Fruit fly (Drosophila melanogaster) whole organism, embryonic: ENCODE data around the gene CG5376.

Experiments used
- BtbVII ChIP-seq: fragments of 200-800 bp; sonication (Bioruptor generic); optimal IDR thresholded peaks from 3 replicates; lab custom pipeline; 2017; ENCODE audit warnings: missing biosample characterization, mild to moderate bottlenecking, missing genetic modification characterization
- Bteb2 ChIP-seq: fragments of 200-800 bp; sonication (Bioruptor generic); optimal IDR thresholded peaks from 2 replicates; lab custom pipeline; 2016; ENCODE audit warnings: missing biosample characterization, missing genetic modification characterization
- CG15269 ChIP-seq: fragments of 200-800 bp; sonication (Bioruptor generic); optimal IDR thresholded peaks from 2 replicates; lab custom pipeline; 2018; ENCODE audit warnings: missing biosample characterization, mild to moderate bottlenecking, missing genetic modification characterization, moderate library complexity
- CG15479 ChIP-seq: fragments of 200-800 bp; sonication (Bioruptor generic); optimal IDR thresholded peaks from 3 replicates; lab custom pipeline; 2019; ENCODE audit warnings: missing biosample characterization, mild to moderate bottlenecking, missing genetic modification characterization, moderate library complexity
- CG15514 ChIP-seq: fragments of 200-800 bp; sonication (Bioruptor generic); optimal IDR thresholded peaks from 3 replicates; lab custom pipeline; 2017; ENCODE audit warnings: missing biosample characterization, missing genetic modification characterization, mild to moderate bottlenecking, moderate library complexity, missing genetic modification reagents
- CG5953 ChIP-seq: fragments of 200-800 bp; sonication (Bioruptor generic); IDR thresholded peaks from 2 replicates; pipeline ENCODE4 v1.3.6; 2022; ENCODE audit warnings: missing biosample characterization, missing genetic modification characterization
- CG6683 ChIP-seq: fragments of 200-800 bp; sonication (Bioruptor generic); optimal IDR thresholded peaks from 2 replicates; lab custom pipeline; 2017; ENCODE audit warnings: missing biosample characterization, mild to moderate bottlenecking, missing genetic modification characterization, missing genetic modification reagents
- CG8290 ChIP-seq, 3 experiments: fragments of 200-800 bp; sonication (Bioruptor generic); optimal IDR thresholded peaks; 2 replicates each; lab custom pipeline; 2016 to 2019; ENCODE audit warnings: missing biosample characterization in 3 of 3, missing genetic modification characterization in 3 of 3, mild to moderate bottlenecking in 2 of 3, moderate library complexity in 1 of 3
- CG8478 ChIP-seq: fragments of >200 bp; optimal IDR thresholded peaks from 2 replicates; lab custom pipeline; 2018
- CG9817 ChIP-seq: fragments of 200-800 bp; sonication (Bioruptor generic); optimal IDR thresholded peaks from 2 replicates; lab custom pipeline; 2018; ENCODE audit warnings: missing biosample characterization, mild to moderate bottlenecking, missing genetic modification characterization, moderate library complexity
- CG9932 ChIP-seq: fragments of 200-800 bp; sonication (Bioruptor generic); IDR thresholded peaks from 2 replicates; pipeline ENCODE4 v1.3.6; 2022; ENCODE audit warnings: missing biosample characterization, missing genetic modification characterization
- Chrac-16 ChIP-seq: fragments of 200-800 bp; sonication (Bioruptor generic); optimal IDR thresholded peaks from 3 replicates; lab custom pipeline; 2016; ENCODE audit warnings: missing biosample characterization, missing genetic modification characterization
- Deaf1 ChIP-seq: fragments of 200-800 bp; optimal IDR thresholded peaks from 3 replicates; lab custom pipeline; 2019; ENCODE audit warnings: missing biosample characterization, mild to moderate bottlenecking, missing genetic modification characterization, moderate library complexity
- Dfd ChIP-seq, 2 experiments: fragments of >200 bp; optimal IDR thresholded peaks; 2 replicates each; lab custom pipeline; 2017; ENCODE audit warnings: missing biosample characterization in 2 of 2, missing genetic modification characterization in 2 of 2
- E2f1 ChIP-seq: fragments of 200-800 bp; sonication (Bioruptor generic); IDR thresholded peaks from 2 replicates; pipeline ENCODE4 v1.3.6; 2022; ENCODE audit warnings: missing biosample characterization, missing genetic modification characterization
- Ets65A ChIP-seq: fragments of 200-800 bp; sonication (Bioruptor generic); peaks from one replicate; lab custom pipeline; 2016; ENCODE audit warnings: missing biosample characterization, missing genetic modification characterization
- Fer1 ChIP-seq: fragments of 200-800 bp; sonication (Bioruptor generic); optimal IDR thresholded peaks from 2 replicates; lab custom pipeline; 2017; ENCODE audit warnings: missing biosample characterization, mild to moderate bottlenecking, missing genetic modification characterization
- HLH3B ChIP-seq: fragments of 200-800 bp; sonication (Bioruptor generic); IDR thresholded peaks from 2 replicates; pipeline ENCODE4 v1.3.6; 2022; ENCODE audit warnings: missing biosample characterization, missing genetic modification characterization
- HmgD ChIP-seq: fragments of 200-800 bp; sonication (Bioruptor generic); optimal IDR thresholded peaks from 3 replicates; lab custom pipeline; 2016; ENCODE audit warnings: missing biosample characterization, missing genetic modification characterization
- Hr39 ChIP-seq: fragments of >200 bp; optimal IDR thresholded peaks from 2 replicates; lab custom pipeline; 2017
- MESR4 ChIP-seq: fragments of 200-800 bp; sonication (Bioruptor generic); optimal IDR thresholded peaks from 2 replicates; lab custom pipeline; 2018; ENCODE audit warnings: missing biosample characterization, mild to moderate bottlenecking, missing genetic modification characterization, moderate library complexity
- Meics ChIP-seq: fragments of 200-800 bp; sonication (Bioruptor generic); optimal IDR thresholded peaks from 2 replicates; lab custom pipeline; 2017; ENCODE audit warnings: missing biosample characterization, mild to moderate bottlenecking, missing genetic modification characterization
- Mrtf ChIP-seq: fragments of 200-800 bp; sonication (Bioruptor generic); IDR thresholded peaks from 3 replicates; pipeline ENCODE4 v1.3.6; 2022; ENCODE audit warnings: missing biosample characterization, missing genetic modification characterization
- NK7.1 ChIP-seq: fragments of 200-800 bp; sonication (Bioruptor generic); optimal IDR thresholded peaks from 3 replicates; lab custom pipeline; 2016; ENCODE audit warnings: missing biosample characterization, missing genetic modification characterization
- Vsx1 ChIP-seq: fragments of 200-800 bp; sonication (Bioruptor generic); optimal IDR thresholded peaks from 2 replicates; lab custom pipeline; 2017; ENCODE audit warnings: missing biosample characterization, mild to moderate bottlenecking, missing genetic modification characterization, missing genetic modification reagents
- ap ChIP-seq: fragments of 200-800 bp; sonication (Bioruptor generic); IDR thresholded peaks from 2 replicates; pipeline ENCODE4 v1.3.6; 2022; ENCODE audit warnings: missing biosample characterization, missing genetic modification characterization
- ato ChIP-seq: fragments of 200-800 bp; sonication (Bioruptor generic); IDR thresholded peaks from 2 replicates; pipeline ENCODE4 v1.3.6; 2022; ENCODE audit warnings: missing biosample characterization, missing genetic modification characterization; ENCODE audit not compliant: partially characterized antibody
- chm ChIP-seq: fragments of 200-800 bp; sonication (Bioruptor generic); IDR thresholded peaks from 2 replicates; pipeline ENCODE4 v1.3.6; 2022; ENCODE audit warnings: missing biosample characterization, missing genetic modification characterization
- chn ChIP-seq: fragments of 200-800 bp; sonication (Bioruptor generic); optimal IDR thresholded peaks from 2 replicates; lab custom pipeline; 2016; ENCODE audit warnings: missing biosample characterization, missing genetic modification characterization
- crc ChIP-seq: fragments of 200-800 bp; sonication (Bioruptor generic); optimal IDR thresholded peaks from 2 replicates; lab custom pipeline; 2016; ENCODE audit warnings: missing biosample characterization, missing genetic modification characterization
- dimm ChIP-seq: fragments of 200-800 bp; sonication (Bioruptor generic); IDR thresholded peaks from 2 replicates; pipeline ENCODE4 v1.3.6; 2022; ENCODE audit warnings: missing biosample characterization, missing genetic modification characterization
- dmrt99B ChIP-seq: fragments of 200-800 bp; sonication (Bioruptor generic); optimal IDR thresholded peaks from 2 replicates; lab custom pipeline; 2018; ENCODE audit warnings: missing biosample characterization, mild to moderate bottlenecking, missing genetic modification characterization, moderate library complexity
- en ChIP-seq: fragments of 200-800 bp; sonication (Bioruptor generic); optimal IDR thresholded peaks from 2 replicates; lab custom pipeline; 2016; ENCODE audit warnings: missing biosample characterization, missing genetic modification characterization
- gce ChIP-seq: fragments of 200-800 bp; sonication (Bioruptor generic); IDR thresholded peaks from 3 replicates; pipeline ENCODE4 v1.3.6; 2022; ENCODE audit warnings: missing biosample characterization, missing genetic modification characterization
- gem ChIP-seq: fragments of 200-800 bp; sonication (Bioruptor generic); optimal IDR thresholded peaks from 2 replicates; lab custom pipeline; 2019; ENCODE audit warnings: missing biosample characterization, mild to moderate bottlenecking, missing genetic modification characterization, moderate library complexity
- hbn ChIP-seq: fragments of 200-800 bp; sonication (Bioruptor generic); IDR thresholded peaks from 2 replicates; pipeline ENCODE4 v1.3.6; 2022; ENCODE audit warnings: missing biosample characterization, missing genetic modification characterization; ENCODE audit not compliant: partially characterized antibody
- hkb ChIP-seq, 2 experiments: fragments of 200-800 bp in 1 of 2; fragments of >200 bp in 1 of 2; sonication (Bioruptor generic) in 1 of 2; IDR thresholded peaks in 1 of 2; optimal IDR thresholded peaks in 1 of 2; 2 replicates each; pipeline versions ENCODE4 v1.3.6 to Lab custom; 2017 to 2022; ENCODE audit warnings: missing biosample characterization in 1 of 2, missing genetic modification characterization in 1 of 2
- kay ChIP-seq: fragments of 200-800 bp; sonication (Bioruptor generic); optimal IDR thresholded peaks from 2 replicates; lab custom pipeline; 2016; ENCODE audit warnings: missing biosample characterization, missing genetic modification characterization
- mld ChIP-seq: fragments of 200-800 bp; sonication (Bioruptor generic); IDR thresholded peaks from 3 replicates; pipeline ENCODE4 v1.3.6; 2022; ENCODE audit warnings: missing biosample characterization, missing genetic modification characterization; ENCODE audit not compliant: partially characterized antibody
- peb ChIP-seq: fragments of 200-800 bp; sonication (Bioruptor generic); IDR thresholded peaks from 2 replicates; pipeline ENCODE4 v1.3.6; 2022; ENCODE audit warnings: missing biosample characterization, missing genetic modification characterization
- pros ChIP-seq: fragments of 200-800 bp; sonication (Bioruptor generic); optimal IDR thresholded peaks from 3 replicates; lab custom pipeline; 2019; ENCODE audit warnings: missing biosample characterization, mild to moderate bottlenecking, missing genetic modification characterization, moderate library complexity
- pzg ChIP-seq: fragments of 200-800 bp; sonication (Bioruptor generic); optimal IDR thresholded peaks from 3 replicates; lab custom pipeline; 2018; ENCODE audit warnings: missing biosample characterization, mild to moderate bottlenecking, missing genetic modification characterization, moderate library complexity
- run ChIP-seq: fragments of 200-800 bp; sonication (Bioruptor generic); optimal IDR thresholded peaks from 3 replicates; lab custom pipeline; 2018; ENCODE audit warnings: missing biosample characterization, mild to moderate bottlenecking, missing genetic modification characterization
- slp2 ChIP-seq: fragments of 200-800 bp; sonication (Bioruptor generic); optimal IDR thresholded peaks from 2 replicates; lab custom pipeline; 2016; ENCODE audit warnings: missing biosample characterization, missing genetic modification characterization
- so ChIP-seq: fragments of 200-800 bp; sonication (Bioruptor generic); IDR thresholded peaks from 3 replicates; pipeline ENCODE4 v1.3.6; 2022; ENCODE audit warnings: missing biosample characterization, missing genetic modification characterization
- sug ChIP-seq: fragments of 200-800 bp; optimal IDR thresholded peaks from 2 replicates; lab custom pipeline; 2019; ENCODE audit warnings: missing biosample characterization, mild to moderate bottlenecking, missing genetic modification characterization, moderate library complexity
- twi ChIP-seq: fragments of 200-800 bp; optimal IDR thresholded peaks from 2 replicates; lab custom pipeline; 2019; ENCODE audit warnings: missing biosample characterization, mild to moderate bottlenecking, missing genetic modification characterization, moderate library complexity
- usp ChIP-seq: fragments of >200 bp; optimal IDR thresholded peaks from 2 replicates; lab custom pipeline; 2017; ENCODE audit warnings: missing biosample characterization, missing genetic modification characterization
- yki ChIP-seq: fragments of >200 bp; optimal IDR thresholded peaks from 3 replicates; lab custom pipeline; 2018

The CG5376 gene

dm6 chr3R:22536504-22537423 is 48.0 kb upstream of the CG5376 start (continued):
- peak; percentile 97 for TF ChIP-seq pros
- TF ChIP-seq dmrt99B (tag; lab: Kevin White, UChicago) = peak; percentile 79
- TF ChIP-seq CG15479 = no peak
- TF ChIP-seq MESR4 (GFP tag; lab: Kevin White, UChicago) = no peak
- TF ChIP-seq CG5953 (GFP tag; lab: Robert Waterston, UW) = no peak
- TF ChIP-seq gce (GFP tag; lab: Robert Waterston, UW) = no peak
- TF ChIP-seq yki (lab: Kevin White, UChicago) = no peak
- no peak for TF ChIP-seq HLH3B (GFP tag; lab: Robert Waterston, UW)
- TF ChIP-seq Hr39 = no peak
- 0 out of 2 replicates have a peak, but pooled peaks have one; percentile 30 for TF ChIP-seq E2f1
- peak; percentile 33 for TF ChIP-seq Deaf1
- TF ChIP-seq crc (GFP tag; lab: Kevin White, UChicago) = no peak
- TF ChIP-seq HmgD (GFP tag; lab: Kevin White, UChicago) = no peak
- TF ChIP-seq twi (tag; lab: Kevin White, UChicago) = no peak
- TF ChIP-seq pzg = no peak
- 0 out of 2 replicates have a peak, but pooled peaks have one; percentile 6 for TF ChIP-seq chm (GFP tag; lab: Robert Waterston, UW)
- TF ChIP-seq Fer1 (GFP tag; lab: Kevin White, UChicago) = peak; percentile 55
- no peak for TF ChIP-seq so
- no peak for TF ChIP-seq CG8478 (lab: Kevin White, UChicago)
- no peak for TF ChIP-seq CG9932 (GFP tag; lab: Robert Waterston, UW)
- TF ChIP-seq dimm (GFP tag; lab: Robert Waterston, UW) = no peak
- TF ChIP-seq hbn = no peak
- TF ChIP-seq slp2 (GFP tag; lab: Kevin White, UChicago) = no peak
- TF ChIP-seq CG6683 (GFP tag; lab: Kevin White, UChicago) = no peak
- no peak for TF ChIP-seq BtbVII (GFP tag; lab: Kevin White, UChicago)
- TF ChIP-seq Dfd (GFP tag; optimal IDR thresholded peaks at IDR 0.05; lab: Kevin White, UChicago) = no peak
- no peak for TF ChIP-seq Ets65A (GFP tag; lab: Kevin White, UChicago)
- TF ChIP-seq hkb (optimal IDR thresholded peaks at IDR 0.05; lab: Kevin White, UChicago) = no peak
- peak; percentile 77; the same call in 1 of the 2 replicates for TF ChIP-seq hkb (GFP tag; IDR thresholded peaks at IDR 0.05; lab: Robert Waterston, UW)
- no peak for TF ChIP-seq usp (GFP tag; lab: Kevin White, UChicago)
- no peak for TF ChIP-seq CG15514
- peak; percentile 27 for TF ChIP-seq Meics (GFP tag; lab: Kevin White, UChicago)
- TF ChIP-seq peb (GFP tag; lab: Robert Waterston, UW) = no peak
- no peak for TF ChIP-seq Chrac-16 (GFP tag; lab: Kevin White, UChicago)
- no peak for TF ChIP-seq ato (GFP tag; lab: Robert Waterston, UW)
- no peak for TF ChIP-seq chn
- no peak for TF ChIP-seq Mrtf (GFP tag; lab: Robert Waterston, UW)
- TF ChIP-seq Bteb2 = peak; percentile 5
- TF ChIP-seq ap (GFP tag; lab: Robert Waterston, UW) = no peak
- TF ChIP-seq kay (GFP tag; lab: Kevin White, UChicago) = no peak
- peak; percentile 19 for TF ChIP-seq CG9817 (tag; lab: Kevin White, UChicago)
- peak; percentile 23 for TF ChIP-seq run (tag; lab: Kevin White, UChicago)
- no peak for TF ChIP-seq CG8290 (GFP tag; optimal IDR thresholded peaks at IDR 0.05; lab: Kevin White, UChicago)
- TF ChIP-seq CG8290 (tag; optimal IDR thresholded peaks at IDR 0.05; lab: Kevin White, UChicago) = no peak
- TF ChIP-seq CG15269 = peak; percentile 79
- TF ChIP-seq NK7.1 (GFP tag; lab: Kevin White, UChicago) = no peak
- TF ChIP-seq en (GFP tag; lab: Kevin White, UChicago) = no peak
- no peak for TF ChIP-seq Vsx1 (GFP tag; lab: Kevin White, UChicago)
- TF ChIP-seq gem = peak; percentile 74
- TF ChIP-seq sug (tag; lab: Kevin White, UChicago) = no peak
- no peak for TF ChIP-seq mld (GFP tag; lab: Robert Waterston, UW)
